Fruit fly (Drosophila melanogaster) whole organism, prepupa: ENCODE results near the gene Hel25E.

Experiments
- Blimp-1 ChIP-seq: fragments of 200-800 bp; sonication (Bioruptor generic); optimal IDR thresholded peaks from 3 replicates; lab custom pipeline; 2017; ENCODE audit warnings: missing biosample characterization, missing genetic modification characterization, mild to moderate bottlenecking, moderate library complexity, missing genetic modification reagents
- CG10631 ChIP-seq: fragments of 200-800 bp; sonication (Bioruptor generic); optimal IDR thresholded peaks from 2 replicates; lab custom pipeline; 2016; ENCODE audit warnings: missing biosample characterization, missing genetic modification characterization
- CG10669 ChIP-seq: fragments of 200-800 bp; sonication (Bioruptor generic); optimal IDR thresholded peaks from 3 replicates; lab custom pipeline; 2018; ENCODE audit warnings: missing biosample characterization, mild to moderate bottlenecking, missing genetic modification characterization, moderate library complexity
- CG11294 ChIP-seq: fragments of 200-800 bp; sonication (Bioruptor generic); IDR thresholded peaks from 2 replicates; pipeline ENCODE4 v1.3.6; 2022; ENCODE audit warnings: missing biosample characterization, missing genetic modification characterization
- CG11762 ChIP-seq: fragments of 200-800 bp; sonication (Bioruptor generic); optimal IDR thresholded peaks from 3 replicates; lab custom pipeline; 2016; ENCODE audit warnings: missing biosample characterization, missing genetic modification characterization; ENCODE audit not compliant: insufficient read depth
- CG11902 ChIP-seq: fragments of 200-800 bp; sonication (Bioruptor generic); optimal IDR thresholded peaks from 3 replicates; lab custom pipeline; 2016; ENCODE audit warnings: missing biosample characterization, missing genetic modification characterization
- CG15336 ChIP-seq: fragments of 200-800 bp; sonication (Bioruptor generic); IDR thresholded peaks from 2 replicates; pipeline ENCODE4 v1.3.6; 2022; ENCODE audit warnings: missing biosample characterization, missing genetic modification characterization
- CG1621 ChIP-seq: fragments of 200-800 bp; sonication (Bioruptor generic); optimal IDR thresholded peaks from 3 replicates; lab custom pipeline; 2018; ENCODE audit warnings: missing biosample characterization, mild to moderate bottlenecking, missing genetic modification characterization
- CG16779 ChIP-seq: fragments of 200-800 bp; sonication (Bioruptor generic); optimal IDR thresholded peaks from 3 replicates; lab custom pipeline; 2017; ENCODE audit warnings: missing biosample characterization, mild to moderate bottlenecking, missing genetic modification characterization
- CG31627 ChIP-seq: fragments of 200-800 bp; sonication (Bioruptor generic); optimal IDR thresholded peaks from 3 replicates; lab custom pipeline; 2016; ENCODE audit warnings: missing biosample characterization, missing genetic modification characterization
- CG32006 ChIP-seq: fragments of 200-800 bp; sonication (Bioruptor generic); optimal IDR thresholded peaks from 3 replicates; lab custom pipeline; 2017; ENCODE audit warnings: missing biosample characterization, mild to moderate bottlenecking, missing genetic modification characterization
- CG34406 ChIP-seq: fragments of 200-800 bp; sonication (Bioruptor generic); optimal IDR thresholded peaks from 3 replicates; lab custom pipeline; 2016; ENCODE audit warnings: missing biosample characterization, missing genetic modification characterization
- CG6163 ChIP-seq: fragments of 200-800 bp; sonication (Bioruptor generic); IDR thresholded peaks from 3 replicates; pipeline ENCODE4 v1.3.6; 2022; ENCODE audit warnings: missing biosample characterization, missing genetic modification characterization
- CG6276 ChIP-seq: fragments of 200-800 bp; sonication (Bioruptor generic); optimal IDR thresholded peaks from 2 replicates; lab custom pipeline; 2017; ENCODE audit warnings: missing biosample characterization, mild to moderate bottlenecking, missing genetic modification characterization
- CG6808 ChIP-seq: fragments of 200-800 bp; sonication (Bioruptor generic); optimal IDR thresholded peaks from 3 replicates; lab custom pipeline; 2017; ENCODE audit warnings: missing biosample characterization, missing genetic modification characterization, mild to moderate bottlenecking, moderate library complexity, missing genetic modification reagents
- CG6854 ChIP-seq: fragments of 200-800 bp; sonication (Bioruptor generic); optimal IDR thresholded peaks from 2 replicates; lab custom pipeline; 2017; ENCODE audit warnings: missing biosample characterization, mild to moderate bottlenecking, missing genetic modification characterization
- CG7368 ChIP-seq: fragments of 200-800 bp; sonication (Bioruptor generic); optimal IDR thresholded peaks from 3 replicates; lab custom pipeline; 2016; ENCODE audit warnings: missing biosample characterization, missing genetic modification characterization
- CG8119 ChIP-seq: fragments of 200-800 bp; sonication (Bioruptor generic); IDR thresholded peaks from 3 replicates; pipeline ENCODE4 v1.3.6; 2022; ENCODE audit warnings: missing biosample characterization, missing genetic modification characterization
- CG8319 ChIP-seq: fragments of 200-800 bp; sonication (Bioruptor generic); optimal IDR thresholded peaks from 3 replicates; lab custom pipeline; 2016; ENCODE audit warnings: missing biosample characterization, missing genetic modification characterization
- CG9139 ChIP-seq: fragments of 200-800 bp; sonication (Bioruptor generic); optimal IDR thresholded peaks from 3 replicates; lab custom pipeline; 2017; ENCODE audit warnings: missing biosample characterization, mild to moderate bottlenecking, missing genetic modification characterization
- Eip78C ChIP-seq: fragments of 200-800 bp; sonication (Bioruptor generic); peaks from one replicate; lab custom pipeline; 2016; ENCODE audit warnings: missing biosample characterization, missing genetic modification characterization
- Eip93F ChIP-seq: fragments of 200-800 bp; sonication (Bioruptor generic); optimal IDR thresholded peaks from 2 replicates; lab custom pipeline; 2016; ENCODE audit warnings: missing biosample characterization, mild to moderate bottlenecking, missing genetic modification characterization
- Ets96B ChIP-seq: fragments of 200-800 bp; optimal IDR thresholded peaks from 2 replicates; lab custom pipeline; 2019; ENCODE audit warnings: missing biosample characterization, mild to moderate bottlenecking, missing genetic modification characterization, moderate library complexity
- Gug ChIP-seq: fragments of 200-800 bp; sonication (Bioruptor generic); IDR thresholded peaks from 2 replicates; pipeline ENCODE4 v1.3.6; 2022; ENCODE audit warnings: missing biosample characterization, missing genetic modification characterization
- Hr38 ChIP-seq: sonication (Bioruptor generic); optimal IDR thresholded peaks from 2 replicates; lab custom pipeline; 2016; ENCODE audit warnings: missing biosample characterization, missing genetic modification characterization
- Hr39 ChIP-seq: fragments of 200-800 bp; sonication (Bioruptor generic); optimal IDR thresholded peaks from 2 replicates; lab custom pipeline; 2016; ENCODE audit warnings: missing biosample characterization, missing genetic modification characterization
- Hr4 ChIP-seq: fragments of 200-800 bp; sonication (Bioruptor generic); optimal IDR thresholded peaks from 3 replicates; lab custom pipeline; 2016; ENCODE audit warnings: missing biosample characterization, missing genetic modification characterization
- Lpt ChIP-seq: fragments of 200-800 bp; sonication (Bioruptor generic); optimal IDR thresholded peaks from 3 replicates; lab custom pipeline; 2016; ENCODE audit warnings: missing biosample characterization, missing genetic modification characterization
- OdsH ChIP-seq: fragments of 200-800 bp; sonication (Bioruptor generic); optimal IDR thresholded peaks from 3 replicates; lab custom pipeline; 2016; ENCODE audit warnings: missing biosample characterization, missing genetic modification characterization
- Smox ChIP-seq: fragments of 200-800 bp; sonication (Bioruptor generic); optimal IDR thresholded peaks from 3 replicates; lab custom pipeline; 2016; ENCODE audit warnings: missing biosample characterization, missing genetic modification characterization
- Sox102F ChIP-seq: fragments of 200-800 bp; sonication (Bioruptor generic); optimal IDR thresholded peaks from 2 replicates; lab custom pipeline; 2016; ENCODE audit warnings: missing biosample characterization, mild to moderate bottlenecking, missing genetic modification characterization
- Sox14 ChIP-seq: fragments of 200-800 bp; sonication (Bioruptor generic); optimal IDR thresholded peaks from 3 replicates; lab custom pipeline; 2016; ENCODE audit warnings: missing biosample characterization, missing genetic modification characterization
- Sox15 ChIP-seq: fragments of 200-800 bp; sonication (Bioruptor generic); optimal IDR thresholded peaks from 3 replicates; lab custom pipeline; 2016; ENCODE audit warnings: missing biosample characterization, missing genetic modification characterization
- achi ChIP-seq: fragments of 200-800 bp; sonication (Bioruptor generic); optimal IDR thresholded peaks from 3 replicates; lab custom pipeline; 2016; ENCODE audit warnings: missing biosample characterization, missing genetic modification characterization
- cyc ChIP-seq: fragments of 200-800 bp; sonication (Bioruptor generic); optimal IDR thresholded peaks from 3 replicates; lab custom pipeline; 2016; ENCODE audit warnings: missing biosample characterization, missing genetic modification characterization
- dac ChIP-seq: fragments of 200-800 bp; sonication (Bioruptor generic); optimal IDR thresholded peaks from 2 replicates; lab custom pipeline; 2017; ENCODE audit warnings: missing biosample characterization, mild to moderate bottlenecking, missing genetic modification characterization
- dsx ChIP-seq: fragments of 200-800 bp; optimal IDR thresholded peaks from 3 replicates; lab custom pipeline; 2019; ENCODE audit warnings: missing biosample characterization, mild to moderate bottlenecking, missing genetic modification characterization, moderate library complexity; ENCODE audit not compliant: poor library complexity, severe bottlenecking
- eg ChIP-seq: fragments of 200-800 bp; sonication (Bioruptor generic); IDR thresholded peaks from 3 replicates; pipeline ENCODE4 v1.3.6; 2022; ENCODE audit warnings: missing biosample characterization, missing genetic modification characterization
- fd59A ChIP-seq: fragments of 200-800 bp; sonication (Bioruptor generic); optimal IDR thresholded peaks from 2 replicates; lab custom pipeline; 2017; ENCODE audit warnings: missing biosample characterization, mild to moderate bottlenecking, missing genetic modification characterization, missing genetic modification reagents
- fd85E ChIP-seq: fragments of 200-800 bp; sonication (Bioruptor generic); optimal IDR thresholded peaks from 3 replicates; lab custom pipeline; 2016; ENCODE audit warnings: missing biosample characterization, missing genetic modification characterization
- fkh ChIP-seq: fragments of 200-800 bp; sonication (Bioruptor generic); optimal IDR thresholded peaks from 3 replicates; lab custom pipeline; 2017; ENCODE audit warnings: missing biosample characterization, mild to moderate bottlenecking, missing genetic modification characterization, moderate library complexity
- lz ChIP-seq: fragments of 200-800 bp; sonication (Bioruptor generic); optimal IDR thresholded peaks from 3 replicates; lab custom pipeline; 2016; ENCODE audit warnings: missing biosample characterization, missing genetic modification characterization
- salr ChIP-seq, 2 experiments: fragments of 200-800 bp; sonication (Bioruptor generic); optimal IDR thresholded peaks; 3 replicates each; lab custom pipeline; 2016 to 2018; ENCODE audit warnings: missing biosample characterization in 2 of 2, missing genetic modification characterization in 2 of 2, mild to moderate bottlenecking in 1 of 2
- spab ChIP-seq: fragments of 200-800 bp; sonication (Bioruptor generic); optimal IDR thresholded peaks from 2 replicates; lab custom pipeline; 2017; ENCODE audit warnings: missing biosample characterization, mild to moderate bottlenecking, missing genetic modification characterization, missing genetic modification reagents
- ss ChIP-seq, 2 experiments: fragments of 200-800 bp; sonication (Bioruptor generic); optimal IDR thresholded peaks; 2 replicates in 1 of 2; 3 replicates in 1 of 2; lab custom pipeline; 2017 to 2018; ENCODE audit warnings: mild to moderate bottlenecking in 2 of 2, missing biosample characterization in 2 of 2, missing genetic modification characterization in 2 of 2, moderate library complexity in 1 of 2
- svp ChIP-seq: fragments of 200-800 bp; sonication (Bioruptor generic); peaks from one replicate; lab custom pipeline; 2016; ENCODE audit warnings: missing biosample characterization, missing genetic modification characterization
- topi ChIP-seq: fragments of 200-800 bp; sonication (Bioruptor generic); optimal IDR thresholded peaks from 3 replicates; lab custom pipeline; 2016; ENCODE audit warnings: missing biosample characterization, missing genetic modification characterization

Gene Hel25E

dm6 chr2L:5492924-5493323 lies 49.2 kb downstream of the Hel25E start (continued):
- TF ChIP-seq CG7368 (GFP tag; lab: Kevin White, UChicago): peak; percentile 33
- TF ChIP-seq CG32006 (GFP tag; lab: Kevin White, UChicago): peak; percentile 29
- TF ChIP-seq dsx (GFP tag; lab: Kevin White, UChicago): peak; percentile 51
- TF ChIP-seq Eip93F: peak; percentile 75
- TF ChIP-seq Hr39 (GFP tag; lab: Kevin White, UChicago): peak; percentile 86
- TF ChIP-seq CG34406: peak; percentile 47
- peak; percentile 42 for TF ChIP-seq CG11762 (GFP tag; lab: Kevin White, UChicago)
- TF ChIP-seq Sox102F (GFP tag; lab: Kevin White, UChicago): peak; percentile 84
- peak; percentile 41 for TF ChIP-seq CG11902 (GFP tag; lab: Kevin White, UChicago)
- peak; percentile 93 for TF ChIP-seq svp (GFP tag; lab: Kevin White, UChicago)
- peak; percentile 41 for TF ChIP-seq CG9139 (GFP tag; lab: Kevin White, UChicago)
- peak; percentile 82 for TF ChIP-seq lz (GFP tag; lab: Kevin White, UChicago)
- peak; percentile 47 for TF ChIP-seq CG6854 (GFP tag; lab: Kevin White, UChicago)
- TF ChIP-seq CG31627 (GFP tag; lab: Kevin White, UChicago): peak; percentile 81
- peak; percentile 82 for TF ChIP-seq topi (GFP tag; lab: Kevin White, UChicago)
- TF ChIP-seq Sox15 (GFP tag; lab: Kevin White, UChicago): peak; percentile 36

dm6 chr2L:5491220-5491619 lies 50.9 kb downstream of the Hel25E start:
- TF ChIP-seq salr (GFP tag; optimal IDR thresholded peaks at IDR 0.05; lab: Kevin White, UChicago) (peak; percentile 51 to 66), fkh (GFP tag; lab: Kevin White, UChicago) (no peak), Smox (GFP tag; lab: Kevin White, UChicago) (no peak), achi (peak; percentile 75), CG1621 (tag; lab: Kevin White, UChicago) (peak; percentile 79), ss (GFP tag; optimal IDR thresholded peaks at IDR 0.05; lab: Kevin White, UChicago) (peak; percentile 66 to 67), eg (GFP tag; lab: Robert Waterston, UW) (peak; percentile 73), Sox102F (GFP tag; lab: Kevin White, UChicago) (peak; percentile 30), CG16779 (tag; lab: Kevin White, UChicago) (peak; percentile 62), spab (GFP tag; lab: Kevin White, UChicago) (peak; percentile 76), Eip78C (peak; percentile 91), Sox14 (peak; percentile 77), CG7368 (GFP tag; lab: Kevin White, UChicago) (peak; percentile 74), CG11294 (GFP tag; lab: Robert Waterston, UW) (no peak), CG6276 (GFP tag; lab: Kevin White, UChicago) (peak; percentile 29), dsx (GFP tag; lab: Kevin White, UChicago) (peak; percentile 61), CG8119 (GFP tag; lab: Robert Waterston, UW) (peak; percentile 75), Gug (GFP tag; lab: Robert Waterston, UW) (peak; percentile 56; the same call in 1 of the 2 replicates), CG8319 (GFP tag; lab: Kevin White, UChicago) (peak; percentile 45), fd59A (GFP tag; lab: Kevin White, UChicago) (peak; percentile 54), cyc (GFP tag; lab: Kevin White, UChicago) (peak; percentile 56), lz (GFP tag; lab: Kevin White, UChicago) (peak; percentile 23), dac (GFP tag; lab: Kevin White, UChicago) (no peak), Hr4 (GFP tag; lab: Kevin White, UChicago) (peak; percentile 51), topi (GFP tag; lab: Kevin White, UChicago) (peak; percentile 51), CG10669 (GFP tag; lab: Kevin White, UChicago) (peak; percentile 81), CG15336 (peak; percentile 56; the same call in 1 of the 2 replicates), Hr39 (GFP tag; lab: Kevin White, UChicago) (peak; percentile 58), Ets96B (tag; lab: Kevin White, UChicago) (peak; percentile 79), Lpt (GFP tag; lab: Kevin White, UChicago) (peak; percentile 42), Blimp-1 (no peak), CG11762 (GFP tag; lab: Kevin White, UChicago) (peak; percentile 55), OdsH (GFP tag; lab: Kevin White, UChicago) (peak; percentile 67), fd85E (GFP tag; lab: Kevin White, UChicago) (no peak), CG11902 (GFP tag; lab: Kevin White, UChicago) (peak; percentile 18), CG6163 (GFP tag; lab: Robert Waterston, UW) (peak; percentile 87), CG6808 (GFP tag; lab: Kevin White, UChicago) (peak; percentile 77), CG10631 (peak; percentile 73), Hr38 (GFP tag; lab: Kevin White, UChicago) (no peak), CG6854 (GFP tag; lab: Kevin White, UChicago) (no peak), CG31627 (GFP tag; lab: Kevin White, UChicago) (peak; percentile 37)
